Fruit fly (Drosophila melanogaster) whole organism, embryonic: Measurements from ENCODE around the gene Smu1.

Experiments used
- Adf1 ChIP-seq: fragments of 200-800 bp; sonication (Bioruptor generic); IDR thresholded peaks from 2 replicates; pipeline ENCODE4 v1.3.6; 2022; ENCODE audit warnings: missing biosample characterization, missing genetic modification characterization
- Blimp-1 ChIP-seq: fragments of 200-800 bp; sonication (Bioruptor generic); optimal IDR thresholded peaks from 3 replicates; lab custom pipeline; 2018; ENCODE audit warnings: missing biosample characterization, missing genetic modification characterization, mild to moderate bottlenecking, moderate library complexity, missing genetic modification reagents
- CG10565 ChIP-seq: fragments of 200-800 bp; sonication (Bioruptor generic); optimal IDR thresholded peaks from 3 replicates; lab custom pipeline; 2016; ENCODE audit warnings: missing biosample characterization, mild to moderate bottlenecking, missing genetic modification characterization
- CG10979 ChIP-seq: fragments of 200-800 bp; sonication (Bioruptor generic); optimal IDR thresholded peaks from 2 replicates; lab custom pipeline; 2018; ENCODE audit warnings: missing biosample characterization, mild to moderate bottlenecking, missing genetic modification characterization, moderate library complexity
- CG13424 ChIP-seq: fragments of 200-800 bp; sonication (Bioruptor generic); optimal IDR thresholded peaks from 2 replicates; lab custom pipeline; 2019; ENCODE audit warnings: missing biosample characterization, mild to moderate bottlenecking, missing genetic modification characterization, moderate library complexity
- CG15514 ChIP-seq: fragments of 200-800 bp; sonication (Bioruptor generic); optimal IDR thresholded peaks from 3 replicates; lab custom pipeline; 2017; ENCODE audit warnings: missing biosample characterization, missing genetic modification characterization, mild to moderate bottlenecking, moderate library complexity, missing genetic modification reagents
- CG3281 ChIP-seq: fragments of 200-800 bp; sonication (Bioruptor generic); optimal IDR thresholded peaks from 3 replicates; lab custom pipeline; 2017; ENCODE audit warnings: missing biosample characterization, mild to moderate bottlenecking, missing genetic modification characterization
- CG4282 ChIP-seq: fragments of 200-800 bp; sonication (Bioruptor generic); optimal IDR thresholded peaks from 2 replicates; lab custom pipeline; 2016; ENCODE audit warnings: missing biosample characterization, missing genetic modification characterization
- CG4617 ChIP-seq: fragments of 200-800 bp; sonication (Bioruptor generic); optimal IDR thresholded peaks from 3 replicates; lab custom pipeline; 2016; ENCODE audit warnings: missing biosample characterization, missing genetic modification characterization, borderline replicate concordance
- CG6654 ChIP-seq: fragments of 200-800 bp; sonication (Bioruptor generic); optimal IDR thresholded peaks from 2 replicates; lab custom pipeline; 2017; ENCODE audit warnings: missing biosample characterization, mild to moderate bottlenecking, missing genetic modification characterization
- CG6854 ChIP-seq: fragments of 200-800 bp; sonication (Bioruptor generic); optimal IDR thresholded peaks from 3 replicates; lab custom pipeline; 2017; ENCODE audit warnings: missing biosample characterization, mild to moderate bottlenecking, missing genetic modification characterization
- CG7839 ChIP-seq: fragments of 200-800 bp; sonication (Bioruptor generic); optimal IDR thresholded peaks from 3 replicates; lab custom pipeline; 2018; ENCODE audit warnings: missing biosample characterization, mild to moderate bottlenecking, missing genetic modification characterization, moderate library complexity
- CG8281 ChIP-seq: fragments of 200-800 bp; sonication (Bioruptor generic); optimal IDR thresholded peaks from 2 replicates; lab custom pipeline; 2018; ENCODE audit warnings: missing biosample characterization, mild to moderate bottlenecking, missing genetic modification characterization, moderate library complexity
- CG8290 ChIP-seq, 3 experiments: fragments of 200-800 bp; sonication (Bioruptor generic); optimal IDR thresholded peaks; 2 replicates each; lab custom pipeline; 2016 to 2019; ENCODE audit warnings: missing biosample characterization in 3 of 3, missing genetic modification characterization in 3 of 3, mild to moderate bottlenecking in 2 of 3, moderate library complexity in 1 of 3
- CG8388 ChIP-seq: fragments of 200-800 bp; sonication (Bioruptor generic); optimal IDR thresholded peaks from 2 replicates; lab custom pipeline; 2019; ENCODE audit warnings: missing biosample characterization, mild to moderate bottlenecking, missing genetic modification characterization, moderate library complexity
- D ChIP-seq, 2 experiments: fragments of 200-800 bp in 1 of 2; fragments of >200 bp in 1 of 2; sonication (Bioruptor generic) in 1 of 2; optimal IDR thresholded peaks; 2 replicates in 1 of 2; 3 replicates in 1 of 2; lab custom pipeline; 2017; ENCODE audit warnings: mild to moderate bottlenecking in 1 of 2, missing biosample characterization in 1 of 2, missing genetic modification characterization in 1 of 2, missing genetic modification reagents in 1 of 2
- Deaf1 ChIP-seq: fragments of 200-800 bp; optimal IDR thresholded peaks from 3 replicates; lab custom pipeline; 2019; ENCODE audit warnings: missing biosample characterization, mild to moderate bottlenecking, missing genetic modification characterization, moderate library complexity
- HHEX ChIP-seq: fragments of 200-800 bp; sonication (Bioruptor generic); optimal IDR thresholded peaks from 3 replicates; lab custom pipeline; 2017; ENCODE audit warnings: missing biosample characterization, mild to moderate bottlenecking, missing genetic modification characterization, missing genetic modification reagents
- Hmx ChIP-seq: fragments of 200-800 bp; sonication (Bioruptor generic); optimal IDR thresholded peaks from 2 replicates; lab custom pipeline; 2016; ENCODE audit warnings: missing biosample characterization, missing genetic modification characterization
- Hr3 ChIP-seq: fragments of 200-800 bp; sonication (Bioruptor generic); optimal IDR thresholded peaks from 3 replicates; lab custom pipeline; 2016; ENCODE audit warnings: missing biosample characterization, missing genetic modification characterization
- MBD-R2 ChIP-seq: fragments of 200-800 bp; sonication (Bioruptor generic); IDR thresholded peaks from 2 replicates; pipeline ENCODE4 v1.3.6; 2022; ENCODE audit warnings: missing biosample characterization, missing genetic modification characterization
- Mad ChIP-seq: fragments of 200-800 bp; sonication (Bioruptor generic); optimal IDR thresholded peaks from 2 replicates; lab custom pipeline; 2016; ENCODE audit warnings: missing biosample characterization, missing genetic modification characterization
- Opbp ChIP-seq: fragments of 200-800 bp; sonication (Bioruptor generic); IDR thresholded peaks from 3 replicates; pipeline ENCODE4 v1.3.6; 2022; ENCODE audit warnings: missing biosample characterization, missing genetic modification characterization; ENCODE audit not compliant: partially characterized antibody
- amos ChIP-seq: fragments of 200-800 bp; sonication (Bioruptor generic); IDR thresholded peaks from 2 replicates; pipeline ENCODE4 v1.3.6; 2022; ENCODE audit warnings: missing biosample characterization, missing genetic modification characterization; ENCODE audit not compliant: partially characterized antibody
- chn ChIP-seq: fragments of 200-800 bp; sonication (Bioruptor generic); optimal IDR thresholded peaks from 2 replicates; lab custom pipeline; 2016; ENCODE audit warnings: missing biosample characterization, missing genetic modification characterization
- exex ChIP-seq: fragments of 200-800 bp; sonication (Bioruptor generic); optimal IDR thresholded peaks from 4 replicates; lab custom pipeline; 2018; ENCODE audit warnings: missing biosample characterization, mild to moderate bottlenecking, missing genetic modification characterization, moderate library complexity
- fd102C ChIP-seq: fragments of 200-800 bp; sonication (Bioruptor generic); optimal IDR thresholded peaks from 2 replicates; lab custom pipeline; 2018; ENCODE audit warnings: missing biosample characterization, mild to moderate bottlenecking, missing genetic modification characterization, moderate library complexity
- hkb ChIP-seq, 2 experiments: fragments of 200-800 bp in 1 of 2; fragments of >200 bp in 1 of 2; sonication (Bioruptor generic) in 1 of 2; IDR thresholded peaks in 1 of 2; optimal IDR thresholded peaks in 1 of 2; 2 replicates each; pipeline versions ENCODE4 v1.3.6 to Lab custom; 2017 to 2022; ENCODE audit warnings: missing biosample characterization in 1 of 2, missing genetic modification characterization in 1 of 2
- jing ChIP-seq: fragments of 200-800 bp; sonication (Bioruptor generic); optimal IDR thresholded peaks from 2 replicates; lab custom pipeline; 2018; ENCODE audit warnings: missing biosample characterization, mild to moderate bottlenecking, missing genetic modification characterization
- kni ChIP-seq: fragments of 200-800 bp; sonication (Bioruptor generic); optimal IDR thresholded peaks from 3 replicates; lab custom pipeline; 2017; ENCODE audit warnings: mild to moderate bottlenecking, missing biosample characterization, missing genetic modification reagents, missing genetic modification characterization
- lov ChIP-seq, 2 experiments: fragments of 200-800 bp in 1 of 2; fragments of >200 bp in 1 of 2; sonication (Bioruptor generic) in 1 of 2; IDR thresholded peaks in 1 of 2; optimal IDR thresholded peaks in 1 of 2; 2 replicates in 1 of 2; 3 replicates in 1 of 2; pipeline versions ENCODE4 v1.3.6 to Lab custom; 2017 to 2022; ENCODE audit warnings: missing biosample characterization in 1 of 2, missing genetic modification characterization in 1 of 2
- oc ChIP-seq: fragments of 200-800 bp; sonication (Bioruptor generic); optimal IDR thresholded peaks from 2 replicates; lab custom pipeline; 2018; ENCODE audit warnings: missing biosample characterization, mild to moderate bottlenecking, missing genetic modification characterization, moderate library complexity
- sima ChIP-seq: fragments of 200-800 bp; sonication (Bioruptor generic); optimal IDR thresholded peaks from 2 replicates; lab custom pipeline; 2016; ENCODE audit warnings: missing biosample characterization, missing genetic modification characterization
- tap ChIP-seq: fragments of 200-800 bp; optimal IDR thresholded peaks from 3 replicates; lab custom pipeline; 2019; ENCODE audit warnings: missing biosample characterization, mild to moderate bottlenecking, missing genetic modification characterization, moderate library complexity

Gene Smu1

DNA sequence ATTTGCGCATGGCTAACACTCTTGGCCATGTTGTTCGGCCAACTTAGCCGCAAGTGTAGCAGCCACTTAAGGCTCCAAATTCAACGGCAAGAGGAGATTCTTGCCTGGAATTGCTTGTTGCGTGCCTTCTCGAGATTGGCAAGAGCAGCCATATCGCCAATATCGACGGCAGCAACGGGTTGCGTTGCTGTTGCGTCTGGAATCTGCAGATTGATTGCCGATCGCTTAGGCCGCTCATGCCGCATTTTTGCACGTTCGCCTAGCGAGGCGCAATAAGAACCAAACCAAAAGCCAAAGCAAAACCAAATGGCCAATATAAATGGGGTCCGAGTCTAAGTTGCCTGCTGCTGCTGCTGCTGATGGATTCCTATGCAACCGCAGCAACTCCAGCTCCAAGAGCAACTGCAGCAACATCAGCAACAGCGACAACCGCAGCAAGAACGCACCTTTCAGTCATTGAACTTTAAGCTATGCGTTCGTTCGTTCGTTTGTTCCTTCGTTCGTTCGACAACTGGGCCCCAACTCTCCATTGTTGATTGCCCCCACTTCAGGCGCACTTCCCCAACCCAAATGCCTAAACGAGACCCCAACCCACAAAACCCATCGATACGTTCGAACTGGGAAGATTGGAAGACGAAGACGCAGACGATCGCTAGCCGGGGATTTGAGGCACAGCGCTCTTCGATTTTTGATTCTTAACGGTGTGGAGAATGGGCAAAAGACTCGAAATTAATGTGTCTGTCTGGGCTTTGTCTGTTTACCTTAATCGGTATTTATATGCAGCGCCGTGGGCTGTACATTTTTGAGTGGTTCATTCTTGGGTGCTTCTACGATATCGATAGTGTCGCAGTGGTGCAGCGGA, 8.1 kb upstream of the Smu1 start (continued):
- no peak for TF ChIP-seq jing (GFP tag; lab: Kevin White, UChicago)
- no peak for TF ChIP-seq D (optimal IDR thresholded peaks at IDR 0.05; lab: Kevin White, UChicago)
- TF ChIP-seq D (GFP tag; optimal IDR thresholded peaks at IDR 0.05; lab: Kevin White, UChicago): no peak
- TF ChIP-seq CG15514 (GFP tag; lab: Kevin White, UChicago): no peak
- no peak for TF ChIP-seq CG4282 (GFP tag; lab: Kevin White, UChicago)
- TF ChIP-seq Blimp-1 (GFP tag; lab: Kevin White, UChicago): peak; percentile 27
- 0 out of 3 replicates have a peak, but pooled peaks have one; percentile 10 for TF ChIP-seq Opbp (GFP tag; lab: Robert Waterston, UW)
- TF ChIP-seq CG3281 (GFP tag; lab: Kevin White, UChicago): no peak
- peak; percentile 33 for TF ChIP-seq Deaf1
- no peak for TF ChIP-seq lov (optimal IDR thresholded peaks at IDR 0.05; lab: Kevin White, UChicago)
- TF ChIP-seq lov (GFP tag; IDR thresholded peaks at IDR 0.05; lab: Robert Waterston, UW): no peak
- TF ChIP-seq tap (tag; lab: Kevin White, UChicago): no peak
- no peak for TF ChIP-seq Adf1
- TF ChIP-seq CG8388: no peak
- TF ChIP-seq CG6654 (GFP tag; lab: Kevin White, UChicago): no peak
- no peak for TF ChIP-seq fd102C (GFP tag; lab: Kevin White, UChicago)
- TF ChIP-seq CG13424 (tag; lab: Kevin White, UChicago): no peak
- TF ChIP-seq Mad (GFP tag; lab: Kevin White, UChicago): no peak
- no peak for TF ChIP-seq CG8290 (GFP tag; optimal IDR thresholded peaks at IDR 0.05; lab: Kevin White, UChicago)
- TF ChIP-seq CG8290 (tag; optimal IDR thresholded peaks at IDR 0.05; lab: Kevin White, UChicago): no peak
- TF ChIP-seq CG4617: no peak
- TF ChIP-seq hkb (optimal IDR thresholded peaks at IDR 0.05; lab: Kevin White, UChicago): no peak
- no peak for TF ChIP-seq hkb (GFP tag; IDR thresholded peaks at IDR 0.05; lab: Robert Waterston, UW)
- no peak for TF ChIP-seq CG8281 (tag; lab: Kevin White, UChicago)
- no peak for TF ChIP-seq chn
- no peak for TF ChIP-seq CG6854 (GFP tag; lab: Kevin White, UChicago)
- no peak for TF ChIP-seq exex
- no peak for TF ChIP-seq amos
- no peak for TF ChIP-seq CG10565 (GFP tag; lab: Kevin White, UChicago)
- no peak for TF ChIP-seq Hmx (GFP tag; lab: Kevin White, UChicago)
- TF ChIP-seq Hr3 (GFP tag; lab: Kevin White, UChicago): no peak
- peak; percentile 22 for TF ChIP-seq oc
- no peak for TF ChIP-seq CG10979 (tag; lab: Kevin White, UChicago)
- TF ChIP-seq sima (GFP tag; lab: Kevin White, UChicago): no peak
- TF ChIP-seq kni (GFP tag; lab: Kevin White, UChicago): peak; percentile 89
- no peak for TF ChIP-seq CG7839 (tag; lab: Kevin White, UChicago)
- TF ChIP-seq MBD-R2 (GFP tag; lab: Robert Waterston, UW): no peak
- no peak for TF ChIP-seq HHEX (GFP tag; lab: Kevin White, UChicago)
